Fruit fly (Drosophila melanogaster): ENCODE data around the gene CG14223.

CG14223 gene

dm6 chrX:19613473-19613872 lies 50.3 kb downstream of the CG14223 start (continued):
- TF ChIP-seq ash1 (GFP tag; optimal IDR thresholded peaks at IDR 0.05) (peak; percentile 30), jing (GFP tag; optimal IDR thresholded peaks at IDR 0.05) (no peak), Atf6 (GFP tag; IDR thresholded peaks at IDR 0.05) (peak; percentile 38; the same call in 1 of the 2 replicates), CG4328 (GFP tag; optimal IDR thresholded peaks at IDR 0.05) (peak; percentile 65), Asciz (GFP tag; optimal IDR thresholded peaks at IDR 0.05) (no peak), ase (GFP tag; IDR thresholded peaks at IDR 0.05) (no peak), CG14441 (GFP tag; IDR thresholded peaks at IDR 0.05) (no peak), Doc3 (GFP tag; IDR thresholded peaks at IDR 0.05; ENCODE audit: partially characterized antibody) (no peak), Side (GFP tag; optimal IDR thresholded peaks at IDR 0.05) (peak; percentile 51), h (optimal IDR thresholded peaks at IDR 0.05) (no peak), ap (GFP tag; IDR thresholded peaks at IDR 0.05) (0 out of 2 replicates have a peak, but pooled peaks have one; percentile 9), CG18599 (GFP tag; optimal IDR thresholded peaks at IDR 0.05) (no peak), her (GFP tag; optimal IDR thresholded peaks at IDR 0.05) (peak; percentile 17), danr (GFP tag; IDR thresholded peaks at IDR 0.05) (no peak), CTCF (GFP tag; optimal IDR thresholded peaks at IDR 0.05) (peak; percentile 14), sisA (GFP tag; IDR thresholded peaks at IDR 0.05) (no peak), crp (GFP tag; optimal IDR thresholded peaks at IDR 0.05) (peak; percentile 28 to 89), CG8290 (GFP tag; optimal IDR thresholded peaks at IDR 0.05) (no peak), CG8290 (tag; optimal IDR thresholded peaks at IDR 0.05) (peak; percentile 63 to 82), HmgD (GFP tag; optimal IDR thresholded peaks at IDR 0.05) (no peak), D19B (GFP tag; optimal IDR thresholded peaks at IDR 0.05) (no peak), CG10431 (GFP tag; optimal IDR thresholded peaks at IDR 0.05) (peak; percentile 40), CG7745 (tag; optimal IDR thresholded peaks at IDR 0.05) (no peak), klu (GFP tag; IDR thresholded peaks at IDR 0.05) (no peak)

DNA sequence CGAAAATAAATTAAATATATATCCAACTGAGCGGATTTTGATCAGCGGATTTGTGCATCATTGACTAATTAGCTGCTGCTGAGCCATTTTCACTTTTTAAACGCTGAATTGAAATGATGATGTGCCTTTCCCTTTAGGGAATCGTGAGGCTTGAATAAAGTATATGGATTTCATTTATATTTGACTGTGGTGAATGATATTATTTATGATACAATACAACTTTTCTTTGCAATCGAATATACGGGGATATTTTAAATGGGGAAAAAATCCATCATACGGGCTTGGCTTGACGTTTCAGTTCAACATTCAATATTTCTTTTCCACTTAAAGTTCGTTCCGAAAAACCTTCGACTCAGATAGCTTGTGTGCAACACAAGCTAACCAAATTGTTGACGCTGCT lies 52.5 kb downstream of the CG14223 start, which contains the start of the genes Shawn and Tyler:
Gene Shawn, plus strand, starts transcription at position 301 of the 400 bp plus-strand sequence.
Gene Tyler, plus strand, starts transcription at position 301 of the 400 bp plus-strand sequence.
- TF ChIP-seq CG7928 (GFP tag; optimal IDR thresholded peaks at IDR 0.05) (no peak), sens (GFP tag) (peak; percentile 56), CG10274 (GFP tag; optimal IDR thresholded peaks at IDR 0.05) (no peak), kni (GFP tag; optimal IDR thresholded peaks at IDR 0.05) (no peak), grau (tag; optimal IDR thresholded peaks at IDR 0.05) (no peak), fd96Cb (tag; optimal IDR thresholded peaks at IDR 0.05) (no peak), ara (GFP tag; IDR thresholded peaks at IDR 0.05) (0 out of 2 replicates have a peak, but pooled peaks have one; percentile 17), YL-1 (GFP tag; optimal IDR thresholded peaks at IDR 0.05) (no peak), trh (GFP tag; optimal IDR thresholded peaks at IDR 0.05) (no peak)

Data from whole organism, embryonic.